Fruit fly (Drosophila melanogaster): ENCODE measurements around the gene CG7914.

DNA sequence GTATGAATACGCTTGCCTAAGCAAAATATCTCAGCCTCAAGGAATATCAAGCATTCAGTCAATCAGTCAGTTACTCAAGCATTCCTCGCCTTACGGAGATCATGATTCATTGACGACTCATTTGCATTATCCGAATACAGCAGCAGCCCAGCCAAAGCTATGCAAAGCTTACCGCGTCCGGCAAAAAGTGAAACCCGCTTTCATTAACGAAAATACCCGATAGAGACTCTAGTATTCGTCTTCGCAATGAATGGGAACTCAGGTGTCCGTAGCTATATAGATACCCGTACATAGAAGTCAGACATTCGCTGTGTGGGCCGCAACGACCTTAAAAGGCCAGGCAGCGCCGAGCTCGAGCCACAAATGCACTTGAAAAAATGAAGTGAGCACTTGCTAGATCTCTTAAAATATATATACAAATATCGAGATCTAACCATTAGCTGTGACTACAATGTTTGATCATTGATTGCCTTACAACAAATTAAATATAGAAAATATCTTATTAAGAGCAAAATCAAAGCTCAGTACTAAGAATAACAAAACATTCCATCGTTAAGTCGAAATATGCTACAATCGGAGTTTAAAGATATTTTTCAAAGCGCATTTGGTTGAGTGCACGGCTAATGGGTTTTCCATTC lies 48.3 kb downstream of the CG7914 start:
- no peak for TF ChIP-seq CG8478 (optimal IDR thresholded peaks at IDR 0.05)
- no peak for TF ChIP-seq CTCF (optimal IDR thresholded peaks at IDR 0.05)
